Worm (Caenorhabditis elegans): Measurements from ENCODE around the gene C27F2.7.

DNA sequence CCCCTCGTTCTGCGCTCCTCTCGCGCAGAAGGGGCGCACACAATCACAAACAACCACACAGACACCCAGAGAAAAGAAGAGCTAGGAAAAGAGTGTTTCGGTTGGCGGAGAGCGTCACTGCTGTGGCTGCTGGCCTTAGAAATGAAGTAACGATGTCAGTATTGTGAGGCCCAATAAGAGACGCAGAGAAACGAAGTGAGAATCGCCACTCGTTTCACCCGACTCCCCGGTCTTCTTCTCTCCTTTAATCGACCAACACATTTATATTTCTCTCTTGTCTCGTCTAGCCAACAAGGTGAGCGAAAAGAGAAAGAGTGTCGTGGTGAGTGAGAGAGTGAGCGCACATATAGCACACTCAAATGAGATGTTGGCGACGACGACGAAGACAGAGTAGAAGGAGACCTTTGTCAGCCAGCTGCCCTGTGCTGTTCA, 29.6 kb upstream of the C27F2.7 start:
- TF ChIP-seq nhr-6 (tag; optimal IDR thresholded peaks at IDR 0.05) (peak; percentile 65), mxl-2 (GFP tag; conservative IDR thresholded peaks at IDR 0.05) (no peak), zag-1 (tag; optimal IDR thresholded peaks at IDR 0.05) (no peak)

Measured in whole organism, L4 larva.